Fruit fly (Drosophila melanogaster) S2 (cell line): Measurements from ENCODE around the gene CG6901.

ENCODE experiments used
- CG8478 ChIP-seq: fragments of >200 bp; optimal IDR thresholded peaks from 2 replicates; lab custom pipeline; 2018
- CTCF ChIP-seq, 2 experiments: fragments of >200 bp; optimal IDR thresholded peaks; 2 replicates each; lab custom pipeline; 2018

dm6 chr3R:16353195-16353594 lies 30.0 kb downstream of the CG6901 start:
- no peak for TF ChIP-seq CTCF (optimal IDR thresholded peaks at IDR 0.05; lab: Kevin White, UChicago)
- no peak for TF ChIP-seq CG8478 (lab: Kevin White, UChicago)
